Fruit fly (Drosophila melanogaster): ENCODE measurements around the gene wus.

wus gene

dm6 chrX:16897087-16897486, 43.6 kb downstream of the wus start, which contains the start of gene CG33252:
Gene CG33252 (minus strand): TSS chrX:16897187.
- TF ChIP-seq N (GFP tag; optimal IDR thresholded peaks at IDR 0.05) (no peak), Sp1 (GFP tag; optimal IDR thresholded peaks at IDR 0.05) (no peak), br (GFP tag; optimal IDR thresholded peaks at IDR 0.05) (no peak), Jra (GFP tag; optimal IDR thresholded peaks at IDR 0.05) (no peak), dsf (GFP tag; optimal IDR thresholded peaks at IDR 0.05; ENCODE audit: borderline replicate concordance) (no peak), CG32264 (GFP tag; optimal IDR thresholded peaks at IDR 0.05) (no peak), ey (GFP tag; optimal IDR thresholded peaks at IDR 0.05) (no peak), Hr83 (GFP tag; optimal IDR thresholded peaks at IDR 0.05; ENCODE audit: poor library complexity, severe bottlenecking) (no peak), Rel (GFP tag; optimal IDR thresholded peaks at IDR 0.05) (no peak), Rel (tag; optimal IDR thresholded peaks at IDR 0.05) (no peak), pan (optimal IDR thresholded peaks at IDR 0.05) (no peak), tai (GFP tag; optimal IDR thresholded peaks at IDR 0.05) (no peak), CG9705 (GFP tag; optimal IDR thresholded peaks at IDR 0.05) (no peak)

dm6 chrX:16893034-16893433, 47.6 kb downstream of the wus start:
- TF ChIP-seq rgr (GFP tag; optimal IDR thresholded peaks at IDR 0.05) (no peak), ey (GFP tag; optimal IDR thresholded peaks at IDR 0.05) (no peak), dl (GFP tag; optimal IDR thresholded peaks at IDR 0.05; ENCODE audit: insufficient read depth in 1 of 2, partially characterized antibody in 2 of 2) (no peak), Mio (GFP tag; optimal IDR thresholded peaks at IDR 0.05) (no peak), Hnf4 (GFP tag; optimal IDR thresholded peaks at IDR 0.05) (no peak)

- no peak for TF ChIP-seq CrebA (GFP tag; optimal IDR thresholded peaks at IDR 0.05; ENCODE audit: borderline replicate concordance)
- TF ChIP-seq Dif (GFP tag; optimal IDR thresholded peaks at IDR 0.05; ENCODE audit: partially characterized antibody) = no peak
- TF ChIP-seq lola (GFP tag; optimal IDR thresholded peaks at IDR 0.05) = no peak
- no peak for TF ChIP-seq ey (GFP tag; optimal IDR thresholded peaks at IDR 0.05)
- TF ChIP-seq foxo (GFP tag; optimal IDR thresholded peaks at IDR 0.05) = no peak
- TF ChIP-seq Mio (GFP tag; optimal IDR thresholded peaks at IDR 0.05) = no peak
- no peak for TF ChIP-seq Jra (GFP tag; optimal IDR thresholded peaks at IDR 0.05)
- no peak for TF ChIP-seq Dfd (GFP tag; optimal IDR thresholded peaks at IDR 0.05)
- TF ChIP-seq Rel (GFP tag; optimal IDR thresholded peaks at IDR 0.05) = no peak
- no peak for TF ChIP-seq Rel (tag; optimal IDR thresholded peaks at IDR 0.05)
- TF ChIP-seq Abd-B (GFP tag; optimal IDR thresholded peaks at IDR 0.05) = no peak
- TF ChIP-seq dl (GFP tag; optimal IDR thresholded peaks at IDR 0.05; ENCODE audit: insufficient read depth in 1 of 2, partially characterized antibody in 2 of 2) = no peak
- TF ChIP-seq brk (GFP tag; optimal IDR thresholded peaks at IDR 0.05) = no peak
- TF ChIP-seq Hr78 (GFP tag; optimal IDR thresholded peaks at IDR 0.05) = no peak
- no peak for TF ChIP-seq OdsH (GFP tag; optimal IDR thresholded peaks at IDR 0.05)
- no peak for TF ChIP-seq fru (GFP tag; optimal IDR thresholded peaks at IDR 0.05)
- no peak for TF ChIP-seq usp (GFP tag; optimal IDR thresholded peaks at IDR 0.05)
- no peak for TF ChIP-seq Sp1 (GFP tag; optimal IDR thresholded peaks at IDR 0.05)
- TF ChIP-seq pan (optimal IDR thresholded peaks at IDR 0.05) = no peak
- no peak for TF ChIP-seq sv (GFP tag; optimal IDR thresholded peaks at IDR 0.05)
Measured at dm6 chrX:16890599-16890998, 50.1 kb downstream of the wus start.

dm6 chrX:16889510-16889909, 51.2 kb downstream of the wus start, which contains the start of gene CG13002:
Gene CG13002 (plus strand): TSS chrX:16889810.
- TF ChIP-seq Mio (GFP tag; optimal IDR thresholded peaks at IDR 0.05) (no peak), Rel (GFP tag; optimal IDR thresholded peaks at IDR 0.05) (no peak), Rel (tag; optimal IDR thresholded peaks at IDR 0.05) (no peak), HLH106 (tag; optimal IDR thresholded peaks at IDR 0.05) (no peak), lola (GFP tag; optimal IDR thresholded peaks at IDR 0.05) (no peak), woc (GFP tag; optimal IDR thresholded peaks at IDR 0.05) (no peak), usp (GFP tag; optimal IDR thresholded peaks at IDR 0.05) (no peak), rgr (GFP tag; optimal IDR thresholded peaks at IDR 0.05) (no peak), Vsx2 (GFP tag; optimal IDR thresholded peaks at IDR 0.05; ENCODE audit: partially characterized antibody) (no peak), foxo (GFP tag; optimal IDR thresholded peaks at IDR 0.05) (no peak), sv (GFP tag; optimal IDR thresholded peaks at IDR 0.05) (no peak), tai (GFP tag; optimal IDR thresholded peaks at IDR 0.05) (no peak), psq (GFP tag; optimal IDR thresholded peaks at IDR 0.05) (no peak), sage (GFP tag; optimal IDR thresholded peaks at IDR 0.05) (no peak)
